Worm (Caenorhabditis elegans) whole organism, L4 larva: Measurements from ENCODE around the gene cca-1.

Source experiments
- R02D3.7 ChIP-seq: fragments of 150-350 bp; sonication (generic microtip); optimal IDR thresholded peaks from 3 replicates; lab custom pipeline; 2014; ENCODE audit warnings: missing biosample characterization, missing genetic modification characterization
- ZK546.5 ChIP-seq, 2 experiments: sonication (generic microtip); optimal IDR thresholded peaks; 2 replicates each; lab custom pipeline; 2017; ENCODE audit warnings: missing biosample characterization in 2 of 2, missing genetic modification characterization in 2 of 2
- daf-12 ChIP-seq: fragments of 150-350 bp; optimal IDR thresholded peaks from 2 replicates; lab custom pipeline; 2014; ENCODE audit warnings: missing biosample characterization, missing genetic modification reagents, missing genetic modification characterization
- dmd-9 ChIP-seq: fragments of 200-800 bp; sonication (Bioruptor generic); IDR thresholded peaks from 2 replicates; pipeline ENCODE4 v1.3.6; 2022; ENCODE audit warnings: missing genetic modification reagents, missing genetic modification characterization, missing compliant biosample characterization
- egl-27 ChIP-seq: sonication (generic microtip); optimal IDR thresholded peaks from 3 replicates; lab custom pipeline; 2017; ENCODE audit warnings: missing biosample characterization, missing genetic modification reagents, missing genetic modification characterization
- gei-8 ChIP-seq: fragments of 200-800 bp; sonication (Bioruptor generic); optimal IDR thresholded peaks from 2 replicates; lab custom pipeline; 2018; ENCODE audit warnings: mild to moderate bottlenecking, missing genetic modification characterization, missing compliant biosample characterization
- mxl-3 ChIP-seq: fragments of 200-800 bp; sonication (Bioruptor generic); optimal IDR thresholded peaks from 2 replicates; lab custom pipeline; 2018; ENCODE audit warnings: mild to moderate bottlenecking, missing genetic modification characterization, missing compliant biosample characterization
- nhr-25 ChIP-seq: sonication (generic microtip); optimal IDR thresholded peaks from 2 replicates; lab custom pipeline; 2017; ENCODE audit warnings: missing genetic modification characterization, mild to moderate bottlenecking, missing compliant biosample characterization, antibody characterized with exemption, moderate library complexity, borderline replicate concordance; ENCODE audit not compliant: insufficient read depth
- nhr-41 ChIP-seq: fragments of 200-800 bp; sonication (Bioruptor generic); IDR thresholded peaks from 2 replicates; pipeline ENCODE4 v1.3.6; 2022; ENCODE audit warnings: missing genetic modification reagents, missing genetic modification characterization, missing compliant biosample characterization
- nhr-77 ChIP-seq: fragments of 150-350 bp; optimal IDR thresholded peaks from 2 replicates; lab custom pipeline; 2014; ENCODE audit warnings: missing biosample characterization, missing genetic modification characterization
- pha-4 ChIP-seq, 2 experiments: fragments of 150-350 bp in 1 of 2; fragments of 200-800 bp in 1 of 2; sonication (Bioruptor generic) in 1 of 2; IDR thresholded peaks in 1 of 2; optimal IDR thresholded peaks in 1 of 2; 2 replicates each; pipeline versions ENCODE4 v1.3.6 to Lab custom; 2014 to 2022; ENCODE audit warnings: missing genetic modification characterization in 2 of 2, missing genetic modification reagents in 2 of 2, missing biosample characterization in 1 of 2, missing compliant biosample characterization in 1 of 2
- php-3 ChIP-seq: fragments of 200-800 bp; sonication (Bioruptor generic); IDR thresholded peaks from 2 replicates; pipeline ENCODE4 v1.3.6; 2022; ENCODE audit warnings: missing genetic modification reagents, missing genetic modification characterization, missing compliant biosample characterization
- skn-1 ChIP-seq: fragments of 150-350 bp; optimal IDR thresholded peaks from 2 replicates; lab custom pipeline; 2014; ENCODE audit warnings: missing biosample characterization, missing genetic modification characterization
- zag-1 ChIP-seq: fragments of 150-350 bp; optimal IDR thresholded peaks from 2 replicates; lab custom pipeline; 2014; ENCODE audit warnings: missing biosample characterization, missing genetic modification characterization

DNA sequence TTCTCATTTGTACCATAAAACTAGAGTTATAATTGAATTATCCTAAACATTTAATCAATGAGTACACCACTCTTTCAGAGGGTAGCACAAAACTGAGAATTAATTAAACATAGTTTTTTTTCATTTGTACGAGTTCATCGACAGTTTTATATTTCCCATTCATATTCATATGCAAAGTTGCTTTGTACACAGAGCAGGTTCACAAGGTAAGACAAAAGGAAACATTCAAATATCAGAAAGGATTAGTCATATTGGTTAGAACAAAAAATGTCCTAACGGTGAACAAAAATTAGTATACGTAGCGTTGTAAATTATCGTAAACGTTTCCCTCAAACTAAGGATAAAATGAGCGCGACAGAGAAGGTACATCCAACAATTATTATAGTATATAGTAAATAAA is 5.6 kb upstream of the cca-1 start:
- no peak for TF ChIP-seq nhr-25
- TF ChIP-seq nhr-41 (GFP tag; lab: Robert Waterston, UW), result no peak
- TF ChIP-seq php-3 (GFP tag; lab: Robert Waterston, UW), result no peak
- no peak for TF ChIP-seq zag-1 (tag; lab: Kevin White, UChicago)
- no peak for TF ChIP-seq gei-8 (GFP tag; lab: Kevin White, UChicago)
- TF ChIP-seq mxl-3, result no peak
- TF ChIP-seq daf-12, result no peak
- no peak for TF ChIP-seq nhr-77
- TF ChIP-seq R02D3.7, result no peak
- no peak for TF ChIP-seq dmd-9 (GFP tag; lab: Robert Waterston, UW)
- no peak for TF ChIP-seq pha-4 (GFP tag; IDR thresholded peaks at IDR 0.05; lab: Robert Waterston, UW)
- no peak for TF ChIP-seq pha-4 (tag; optimal IDR thresholded peaks at IDR 0.05; lab: Kevin White, UChicago)
- no peak for TF ChIP-seq ZK546.5 (tag; optimal IDR thresholded peaks at IDR 0.05; lab: Kevin White, UChicago)
- TF ChIP-seq egl-27 (tag; lab: Kevin White, UChicago), result no peak
- no peak for TF ChIP-seq skn-1 (tag; lab: Kevin White, UChicago)
